Fruit fly (Drosophila melanogaster) whole organism, wandering third instar larva: ENCODE data around the gene CG16717.

ENCODE experiments used
- Abd-B ChIP-seq: fragments of >200 bp; optimal IDR thresholded peaks from 2 replicates; lab custom pipeline; 2017; ENCODE audit warnings: missing biosample characterization, missing genetic modification characterization
- CG32264 ChIP-seq: fragments of 200-800 bp; sonication (Bioruptor generic); optimal IDR thresholded peaks from 2 replicates; lab custom pipeline; 2016; ENCODE audit warnings: missing biosample characterization, missing genetic modification characterization
- CG9705 ChIP-seq: fragments of 200-800 bp; sonication (Bioruptor generic); optimal IDR thresholded peaks from 2 replicates; lab custom pipeline; 2018; ENCODE audit warnings: missing biosample characterization, mild to moderate bottlenecking, missing genetic modification characterization
- Dfd ChIP-seq: fragments of >200 bp; optimal IDR thresholded peaks from 2 replicates; lab custom pipeline; 2017; ENCODE audit warnings: missing biosample characterization, missing genetic modification characterization
- Dif ChIP-seq: fragments of 200-275, 200-300 bp; sonication (Bioruptor generic); optimal IDR thresholded peaks from 2 replicates; lab custom pipeline; 2018; ENCODE audit warnings: missing biosample characterization, missing genetic modification characterization; ENCODE audit not compliant: partially characterized antibody
- GATAd ChIP-seq: sonication (Bioruptor generic); optimal IDR thresholded peaks from 2 replicates; lab custom pipeline; 2016; ENCODE audit warnings: missing biosample characterization, missing genetic modification characterization
- HLH106 ChIP-seq: fragments of 200-800 bp; optimal IDR thresholded peaks from 3 replicates; lab custom pipeline; 2019; ENCODE audit warnings: missing biosample characterization, mild to moderate bottlenecking, missing genetic modification characterization, moderate library complexity
- Hnf4 ChIP-seq: fragments of 200-800 bp; sonication (Bioruptor generic); optimal IDR thresholded peaks from 2 replicates; lab custom pipeline; 2016; ENCODE audit warnings: missing biosample characterization, mild to moderate bottlenecking, missing genetic modification characterization
- Hr78 ChIP-seq: fragments of >200 bp; optimal IDR thresholded peaks from 2 replicates; lab custom pipeline; 2017; ENCODE audit warnings: missing biosample characterization, missing genetic modification characterization
- Hr83 ChIP-seq: fragments of 200-300 bp; sonication (Bioruptor generic); optimal IDR thresholded peaks from 2 replicates; lab custom pipeline; 2016; ENCODE audit warnings: missing biosample characterization, mild to moderate bottlenecking, missing genetic modification characterization, moderate library complexity; ENCODE audit not compliant: poor library complexity, severe bottlenecking
- Jra ChIP-seq: sonication (Bioruptor generic); optimal IDR thresholded peaks from 2 replicates; lab custom pipeline; 2016; ENCODE audit warnings: missing biosample characterization, missing genetic modification characterization
- Mio ChIP-seq: sonication (Bioruptor generic); optimal IDR thresholded peaks from 2 replicates; lab custom pipeline; 2016; ENCODE audit warnings: missing biosample characterization, missing genetic modification characterization
- OdsH ChIP-seq: fragments of 200-800 bp; sonication (Bioruptor generic); optimal IDR thresholded peaks from 2 replicates; lab custom pipeline; 2016; ENCODE audit warnings: missing biosample characterization, mild to moderate bottlenecking, missing genetic modification characterization
- Rel ChIP-seq, 2 experiments: fragments of 200-800 bp; sonication (Bioruptor generic) in 1 of 2; optimal IDR thresholded peaks; 2 replicates in 1 of 2; 3 replicates in 1 of 2; lab custom pipeline; 2016 to 2019; ENCODE audit warnings: mild to moderate bottlenecking in 2 of 2, missing biosample characterization in 2 of 2, missing genetic modification characterization in 2 of 2, moderate library complexity in 1 of 2
- Sp1 ChIP-seq: fragments of 200-800 bp; sonication (Bioruptor generic); optimal IDR thresholded peaks from 3 replicates; lab custom pipeline; 2019; ENCODE audit warnings: missing biosample characterization, mild to moderate bottlenecking, missing genetic modification characterization, moderate library complexity
- br ChIP-seq: fragments of 200-800 bp; sonication (Bioruptor generic); optimal IDR thresholded peaks from 2 replicates; lab custom pipeline; 2016; ENCODE audit warnings: missing biosample characterization, missing genetic modification characterization
- brk ChIP-seq: fragments of 200-800 bp; sonication (Bioruptor generic); optimal IDR thresholded peaks from 2 replicates; lab custom pipeline; 2016; ENCODE audit warnings: missing biosample characterization, mild to moderate bottlenecking, missing genetic modification characterization
- dl ChIP-seq, 2 experiments: fragments of 175-275, 200-275 bp in 1 of 2; fragments of 200-275 bp in 1 of 2; sonication (Bioruptor generic); optimal IDR thresholded peaks; lab custom pipeline; 2018; ENCODE audit warnings: mild to moderate bottlenecking in 2 of 2, missing biosample characterization in 2 of 2, missing genetic modification characterization in 2 of 2, moderate library complexity in 2 of 2; ENCODE audit not compliant: partially characterized antibody in 2 of 2, insufficient read depth in 1 of 2
- dsf ChIP-seq: sonication (Bioruptor generic); optimal IDR thresholded peaks from 2 replicates; lab custom pipeline; 2016; ENCODE audit warnings: missing biosample characterization, missing genetic modification characterization, borderline replicate concordance
- ey ChIP-seq: fragments of 200-800 bp; sonication (Bioruptor generic); optimal IDR thresholded peaks from 2 replicates; lab custom pipeline; 2016; ENCODE audit warnings: missing biosample characterization, missing genetic modification characterization
- foxo ChIP-seq, 2 experiments: fragments of 200-800 bp; sonication (Bioruptor generic); optimal IDR thresholded peaks; 2 replicates in 1 of 2; 3 replicates in 1 of 2; lab custom pipeline; 2016 to 2017; ENCODE audit warnings: missing biosample characterization in 2 of 2, missing genetic modification characterization in 2 of 2
- fru ChIP-seq: fragments of 200-800 bp; sonication (Bioruptor generic); optimal IDR thresholded peaks from 3 replicates; lab custom pipeline; 2016; ENCODE audit warnings: missing biosample characterization, mild to moderate bottlenecking, missing genetic modification characterization
- h ChIP-seq: fragments of 200-800 bp; sonication (Bioruptor generic); optimal IDR thresholded peaks from 3 replicates; lab custom pipeline; 2016; ENCODE audit warnings: missing biosample characterization, mild to moderate bottlenecking, missing genetic modification characterization
- jim ChIP-seq: fragments of 175-275, 200-325 bp; sonication (Bioruptor generic); optimal IDR thresholded peaks from 2 replicates; lab custom pipeline; 2016; ENCODE audit warnings: missing biosample characterization, mild to moderate bottlenecking, missing genetic modification characterization
- lola ChIP-seq: fragments of >200 bp; optimal IDR thresholded peaks from 2 replicates; lab custom pipeline; 2017; ENCODE audit warnings: missing biosample characterization, missing genetic modification characterization
- psq ChIP-seq: fragments of 200-800 bp; sonication (Bioruptor generic); optimal IDR thresholded peaks from 3 replicates; lab custom pipeline; 2017; ENCODE audit warnings: missing biosample characterization, mild to moderate bottlenecking, missing genetic modification characterization, moderate library complexity
- rgr ChIP-seq: fragments of 200-800 bp; sonication (Bioruptor generic); optimal IDR thresholded peaks from 3 replicates; lab custom pipeline; 2016; ENCODE audit warnings: missing biosample characterization, mild to moderate bottlenecking, missing genetic modification characterization
- sage ChIP-seq: fragments of 200-800 bp; sonication (Bioruptor generic); optimal IDR thresholded peaks from 2 replicates; lab custom pipeline; 2016; ENCODE audit warnings: missing biosample characterization, mild to moderate bottlenecking, missing genetic modification characterization
- sv ChIP-seq: fragments of 200-800 bp; sonication (Bioruptor generic); optimal IDR thresholded peaks from 3 replicates; lab custom pipeline; 2016; ENCODE audit warnings: missing biosample characterization, missing genetic modification characterization
- tai ChIP-seq: sonication (Bioruptor generic); optimal IDR thresholded peaks from 2 replicates; lab custom pipeline; 2016; ENCODE audit warnings: missing biosample characterization, missing genetic modification characterization
- woc ChIP-seq: sonication (Bioruptor generic); optimal IDR thresholded peaks from 2 replicates; lab custom pipeline; 2016; ENCODE audit warnings: missing biosample characterization, mild to moderate bottlenecking, missing genetic modification characterization

The CG16717 gene

dm6 chr3L:9694169-9694866 is 15.3 kb downstream of the CG16717 start:
- TF ChIP-seq dl (GFP tag; optimal IDR thresholded peaks at IDR 0.05; lab: Kevin White, UChicago; ENCODE audit: insufficient read depth in 1 of 2, partially characterized antibody in 2 of 2) = peak; percentile 84 to 92
- TF ChIP-seq brk (GFP tag; lab: Kevin White, UChicago) = peak; percentile 62
- no peak for TF ChIP-seq ey (GFP tag; lab: Kevin White, UChicago)
- no peak for TF ChIP-seq Rel (GFP tag; optimal IDR thresholded peaks at IDR 0.05; lab: Kevin White, UChicago)
- peak; percentile 36 for TF ChIP-seq Rel (tag; optimal IDR thresholded peaks at IDR 0.05; lab: Kevin White, UChicago)
- TF ChIP-seq sage = peak; percentile 44
- no peak for TF ChIP-seq Abd-B
- TF ChIP-seq Dif (GFP tag; lab: Kevin White, UChicago) = peak; percentile 94

dm6 chr3L:9694867-9695236 is 15.9 kb downstream of the CG16717 start:
- TF ChIP-seq Mio (GFP tag; lab: Kevin White, UChicago) (no peak), CG32264 (GFP tag; lab: Kevin White, UChicago) (no peak), Hr78 (GFP tag; lab: Kevin White, UChicago) (no peak), dsf (GFP tag; lab: Kevin White, UChicago) (no peak), tai (GFP tag; lab: Kevin White, UChicago) (no peak), Jra (GFP tag; lab: Kevin White, UChicago) (no peak), Dfd (GFP tag; lab: Kevin White, UChicago) (no peak), Abd-B (no peak), brk (GFP tag; lab: Kevin White, UChicago) (no peak)

- TF ChIP-seq Dif (GFP tag; lab: Kevin White, UChicago) = peak; percentile 66
- TF ChIP-seq foxo (GFP tag; optimal IDR thresholded peaks at IDR 0.05; lab: Kevin White, UChicago) = no peak
- peak; percentile 35 to 64 for TF ChIP-seq dl (GFP tag; optimal IDR thresholded peaks at IDR 0.05; lab: Kevin White, UChicago; ENCODE audit: insufficient read depth in 1 of 2, partially characterized antibody in 2 of 2)
- no peak for TF ChIP-seq sv
- no peak for TF ChIP-seq HLH106
Observed at dm6 chr3L:9695242-9695641, 16.2 kb downstream of the CG16717 start.

DNA sequence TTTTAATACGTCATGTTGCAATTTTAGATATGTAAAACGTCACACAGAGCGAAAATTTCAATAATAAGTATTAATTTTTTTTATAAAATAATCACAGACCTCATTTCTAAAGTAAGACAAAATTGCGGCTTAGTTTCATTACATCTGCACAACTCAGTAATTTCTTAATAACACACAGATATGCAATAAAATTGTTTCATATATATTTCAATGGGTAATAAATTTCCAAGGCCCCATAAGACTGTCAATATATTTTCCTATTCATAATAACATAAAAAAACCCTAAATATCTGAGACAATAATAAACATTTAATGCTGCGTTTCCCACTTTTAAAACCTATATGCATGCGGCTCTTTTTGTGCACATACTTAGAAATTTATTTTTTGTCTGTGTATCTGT is 16.6 kb downstream of the CG16717 start:
- no peak for TF ChIP-seq Rel (GFP tag; optimal IDR thresholded peaks at IDR 0.05; lab: Kevin White, UChicago)
- TF ChIP-seq Rel (tag; optimal IDR thresholded peaks at IDR 0.05; lab: Kevin White, UChicago) = no peak
- peak; percentile 23 for TF ChIP-seq Jra (GFP tag; lab: Kevin White, UChicago)
- peak; percentile 15 for TF ChIP-seq OdsH
- no peak for TF ChIP-seq br
- TF ChIP-seq brk (GFP tag; lab: Kevin White, UChicago) = peak; percentile 52
- TF ChIP-seq ey (GFP tag; lab: Kevin White, UChicago) = no peak
- TF ChIP-seq sv = peak; percentile 2
- peak in 1 of 2 experiments; percentile 35 for TF ChIP-seq foxo (GFP tag; optimal IDR thresholded peaks at IDR 0.05; lab: Kevin White, UChicago)
- no peak for TF ChIP-seq Hnf4 (GFP tag; lab: Kevin White, UChicago)
- peak; percentile 25 for TF ChIP-seq fru
- TF ChIP-seq rgr (GFP tag; lab: Kevin White, UChicago) = peak; percentile 13

DNA sequence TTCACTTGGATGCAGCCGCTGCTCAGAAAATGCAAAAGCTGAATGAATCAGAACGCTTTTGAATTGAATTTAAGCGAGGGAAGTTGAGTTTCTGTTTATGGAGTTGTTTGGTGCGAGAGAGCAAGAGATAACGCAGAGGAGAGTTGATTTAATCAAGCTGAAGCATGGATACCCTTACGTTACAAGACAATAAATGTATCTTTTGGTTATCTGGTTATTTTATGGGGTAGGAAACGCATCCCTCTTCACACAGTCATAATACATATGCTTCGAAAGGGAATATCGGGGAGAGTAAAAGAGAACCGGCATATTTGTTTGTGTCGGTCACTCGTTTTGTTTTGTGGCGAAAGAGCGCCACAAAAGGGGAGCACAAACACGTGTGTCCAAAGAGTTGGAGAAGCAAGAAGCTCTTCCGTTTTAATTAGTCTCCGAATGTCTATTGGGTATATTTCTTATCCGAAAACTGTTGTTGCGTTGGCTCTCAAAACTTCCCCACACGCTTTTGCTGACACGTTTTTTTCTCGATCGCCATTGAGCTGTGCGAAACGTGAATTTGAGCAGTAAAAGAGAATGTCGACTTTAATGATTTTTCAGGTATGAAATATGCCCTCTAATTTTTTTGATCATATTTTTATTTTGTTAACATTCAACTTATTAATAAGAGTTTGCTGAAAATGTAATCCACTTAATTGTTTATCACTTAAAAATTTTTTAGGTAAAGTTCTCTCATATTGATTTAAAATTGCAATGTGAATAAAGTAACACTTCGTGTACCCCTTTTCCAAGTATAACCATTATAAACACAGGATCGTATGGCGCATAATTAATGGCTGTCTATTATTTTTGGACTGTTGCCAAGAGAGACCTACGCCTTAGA is 17.9 kb downstream of the CG16717 start, which contains the start of gene Prps:
Gene Prps (minus strand): TSS at position 51 of the 877 bp plus-strand sequence.
- TF ChIP-seq jim (GFP tag; lab: Kevin White, UChicago) (peak; percentile 45), brk (GFP tag; lab: Kevin White, UChicago) (peak; percentile 91), foxo (GFP tag; optimal IDR thresholded peaks at IDR 0.05; lab: Kevin White, UChicago) (peak; percentile 47 to 90), ey (GFP tag; lab: Kevin White, UChicago) (peak; percentile 82), OdsH (peak; percentile 86), br (peak; percentile 91), fru (peak; percentile 85), sv (peak; percentile 23), HLH106 (peak; percentile 83), h (peak; percentile 92), psq (GFP tag; lab: Kevin White, UChicago) (peak; percentile 90), CG9705 (GFP tag; lab: Kevin White, UChicago) (peak; percentile 75), rgr (GFP tag; lab: Kevin White, UChicago) (peak; percentile 87), Hr83 (peak; percentile 74), Mio (GFP tag; lab: Kevin White, UChicago) (no peak), Dif (GFP tag; lab: Kevin White, UChicago) (peak; percentile 66), Jra (GFP tag; lab: Kevin White, UChicago) (peak; percentile 67), tai (GFP tag; lab: Kevin White, UChicago) (no peak), Hr78 (GFP tag; lab: Kevin White, UChicago) (no peak), dl (GFP tag; optimal IDR thresholded peaks at IDR 0.05; lab: Kevin White, UChicago; ENCODE audit: insufficient read depth in 1 of 2, partially characterized antibody in 2 of 2) (peak; percentile 46 to 70), Sp1 (peak; percentile 85), Rel (GFP tag; optimal IDR thresholded peaks at IDR 0.05; lab: Kevin White, UChicago) (peak; percentile 67), Rel (tag; optimal IDR thresholded peaks at IDR 0.05; lab: Kevin White, UChicago) (peak; percentile 74), GATAd (GFP tag; lab: Kevin White, UChicago) (no peak), sage (peak; percentile 78), CG32264 (GFP tag; lab: Kevin White, UChicago) (peak; percentile 16), lola (GFP tag; lab: Kevin White, UChicago) (no peak), woc (peak; percentile 99), dsf (GFP tag; lab: Kevin White, UChicago) (no peak)
